Fruit fly (Drosophila melanogaster): ENCODE results near the gene TMEM216.

DNA sequence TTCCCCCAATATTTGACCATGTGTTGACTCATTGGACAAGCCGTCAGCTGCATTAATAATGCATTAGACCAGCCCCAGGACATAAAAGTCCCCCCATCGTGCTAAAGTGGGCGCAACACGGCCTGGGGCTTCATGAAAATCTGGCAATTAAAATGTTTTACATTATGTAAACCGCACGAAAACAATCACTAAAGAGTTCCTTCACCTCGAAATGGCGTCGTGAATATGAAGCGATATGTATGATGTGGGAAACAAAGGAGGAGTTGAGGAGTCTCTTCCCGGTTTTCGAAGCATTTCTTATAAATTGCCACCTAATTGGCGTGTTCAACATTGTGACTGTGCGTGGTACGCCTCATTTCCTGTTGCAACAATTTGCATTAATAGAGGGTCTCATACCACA, 26.6 kb downstream of the TMEM216 start:
- TF ChIP-seq insv (optimal IDR thresholded peaks at IDR 0.05) (no peak), h (optimal IDR thresholded peaks at IDR 0.05) (no peak), ttk (optimal IDR thresholded peaks at IDR 0.05) (no peak), psq (optimal IDR thresholded peaks at IDR 0.05) (no peak)

Measured in Kc167 (cell line).